Fruit fly (Drosophila melanogaster) whole organism, embryonic: ENCODE data around the gene CG46303.
A peak's percentile ranks its signal among the peaks of the same experiment; 100 is the strongest.

Source experiments
- Aef1 ChIP-seq: fragments of 200-800 bp; sonication (Bioruptor generic); IDR thresholded peaks from 3 replicates; pipeline ENCODE4 v1.3.6; 2022; ENCODE audit warnings: missing biosample characterization, missing genetic modification characterization
- CG10431 ChIP-seq: fragments of 200-800 bp; sonication (Bioruptor generic); optimal IDR thresholded peaks from 3 replicates; lab custom pipeline; 2018; ENCODE audit warnings: missing biosample characterization, mild to moderate bottlenecking, missing genetic modification characterization
- CG11093 ChIP-seq: fragments of 200-800 bp; sonication (Bioruptor generic); IDR thresholded peaks from 3 replicates; pipeline ENCODE4 v1.3.6; 2022; ENCODE audit warnings: missing biosample characterization, missing genetic modification characterization
- CG11456 ChIP-seq: fragments of 200-800 bp; sonication (Bioruptor generic); IDR thresholded peaks from 3 replicates; pipeline ENCODE4 v1.3.6; 2022; ENCODE audit warnings: missing biosample characterization, missing genetic modification characterization
- CG11696 ChIP-seq: fragments of 200-800 bp; sonication (Bioruptor generic); IDR thresholded peaks from 2 replicates; pipeline ENCODE4 v1.3.6; 2022; ENCODE audit warnings: missing biosample characterization, missing genetic modification characterization
- CG11723 ChIP-seq: fragments of 200-800 bp; sonication (Bioruptor generic); optimal IDR thresholded peaks from 2 replicates; lab custom pipeline; 2017; ENCODE audit warnings: missing biosample characterization, mild to moderate bottlenecking, missing genetic modification characterization
- CG12299 ChIP-seq: fragments of 200-800 bp; sonication (Bioruptor generic); optimal IDR thresholded peaks from 2 replicates; lab custom pipeline; 2018; ENCODE audit warnings: missing biosample characterization, mild to moderate bottlenecking, missing genetic modification characterization
- CG13424 ChIP-seq: fragments of 200-800 bp; sonication (Bioruptor generic); optimal IDR thresholded peaks from 2 replicates; lab custom pipeline; 2019; ENCODE audit warnings: missing biosample characterization, mild to moderate bottlenecking, missing genetic modification characterization, moderate library complexity
- CG14710 ChIP-seq: fragments of 200-800 bp; sonication (Bioruptor generic); optimal IDR thresholded peaks from 3 replicates; lab custom pipeline; 2019; ENCODE audit warnings: missing biosample characterization, mild to moderate bottlenecking, missing genetic modification characterization, moderate library complexity
- CG15073 ChIP-seq: fragments of 200-800 bp; sonication (Bioruptor generic); optimal IDR thresholded peaks from 2 replicates; lab custom pipeline; 2016; ENCODE audit warnings: missing biosample characterization, missing genetic modification characterization
- CG17912 ChIP-seq: fragments of 200-800 bp; sonication (Bioruptor generic); optimal IDR thresholded peaks from 2 replicates; lab custom pipeline; 2018; ENCODE audit warnings: missing biosample characterization, mild to moderate bottlenecking, missing genetic modification characterization
- CG18599 ChIP-seq: fragments of 200-800 bp; sonication (Bioruptor generic); optimal IDR thresholded peaks from 3 replicates; lab custom pipeline; 2017; ENCODE audit warnings: missing biosample characterization, missing genetic modification characterization, mild to moderate bottlenecking, moderate library complexity, missing genetic modification reagents
- CG34422 ChIP-seq: fragments of 200-800 bp; sonication (Bioruptor generic); IDR thresholded peaks from 3 replicates; pipeline ENCODE4 v1.3.6; 2022; ENCODE audit warnings: missing biosample characterization, missing genetic modification characterization
- CG43689 ChIP-seq: fragments of 200-800 bp; sonication (Bioruptor generic); IDR thresholded peaks from 2 replicates; pipeline ENCODE4 v1.3.6; 2022; ENCODE audit warnings: missing biosample characterization, missing genetic modification characterization
- CG4820 ChIP-seq: fragments of 200-800 bp; sonication (Bioruptor generic); optimal IDR thresholded peaks from 3 replicates; lab custom pipeline; 2016; ENCODE audit warnings: missing biosample characterization, missing genetic modification characterization
- CG7963 ChIP-seq: fragments of 200-800 bp; sonication (Bioruptor generic); IDR thresholded peaks from 3 replicates; pipeline ENCODE4 v1.3.6; 2022; ENCODE audit warnings: missing biosample characterization, missing genetic modification characterization; ENCODE audit not compliant: partially characterized antibody
- CG7987 ChIP-seq: fragments of 200-800 bp; sonication (Bioruptor generic); optimal IDR thresholded peaks from 2 replicates; lab custom pipeline; 2018; ENCODE audit warnings: missing biosample characterization, mild to moderate bottlenecking, missing genetic modification characterization, moderate library complexity
- D19A ChIP-seq: fragments of 200-800 bp; optimal IDR thresholded peaks from 3 replicates; lab custom pipeline; 2019; ENCODE audit warnings: missing biosample characterization, mild to moderate bottlenecking, missing genetic modification characterization, moderate library complexity
- D19B ChIP-seq: fragments of 200-800 bp; sonication (Bioruptor generic); optimal IDR thresholded peaks from 2 replicates; lab custom pipeline; 2017; ENCODE audit warnings: missing biosample characterization, mild to moderate bottlenecking, missing genetic modification characterization
- Dip3 ChIP-seq: fragments of 200-800 bp; sonication (Bioruptor generic); optimal IDR thresholded peaks from 3 replicates; lab custom pipeline; 2016; ENCODE audit warnings: missing biosample characterization, missing genetic modification characterization
- Dref ChIP-seq: fragments of 200-800 bp; sonication (Bioruptor generic); IDR thresholded peaks from 2 replicates; pipeline ENCODE4 v1.3.6; 2022; ENCODE audit warnings: missing biosample characterization, missing genetic modification characterization
- Fer3 ChIP-seq: fragments of 200-800 bp; sonication (Bioruptor generic); optimal IDR thresholded peaks from 2 replicates; lab custom pipeline; 2018; ENCODE audit warnings: missing biosample characterization, mild to moderate bottlenecking, missing genetic modification characterization, moderate library complexity
- H15 ChIP-seq: fragments of 200-800 bp; sonication (Bioruptor generic); IDR thresholded peaks from 3 replicates; pipeline ENCODE4 v1.3.6; 2022; ENCODE audit warnings: missing biosample characterization, missing genetic modification characterization
- Hey ChIP-seq: fragments of 200-800 bp; sonication (Bioruptor generic); optimal IDR thresholded peaks from 3 replicates; lab custom pipeline; 2018; ENCODE audit warnings: missing biosample characterization, mild to moderate bottlenecking, missing genetic modification characterization
- HmgZ ChIP-seq: fragments of 200-800 bp; sonication (Bioruptor generic); optimal IDR thresholded peaks from 2 replicates; lab custom pipeline; 2018; ENCODE audit warnings: missing biosample characterization, mild to moderate bottlenecking, missing genetic modification characterization
- Hr78 ChIP-seq, 2 experiments: fragments of 200-800 bp in 1 of 2; fragments of >200 bp in 1 of 2; sonication (Bioruptor generic) in 1 of 2; optimal IDR thresholded peaks; 2 replicates each; lab custom pipeline; 2017 to 2019; ENCODE audit warnings: missing biosample characterization in 2 of 2, missing genetic modification characterization in 2 of 2, mild to moderate bottlenecking in 1 of 2, moderate library complexity in 1 of 2
- Kr ChIP-seq: fragments of 200-800 bp; sonication (Bioruptor generic); optimal IDR thresholded peaks from 2 replicates; lab custom pipeline; 2017; ENCODE audit warnings: missing biosample characterization, mild to moderate bottlenecking, missing genetic modification characterization
- NC2α ChIP-seq: fragments of 200-800 bp; sonication (Bioruptor generic); optimal IDR thresholded peaks from 2 replicates; lab custom pipeline; 2016; ENCODE audit warnings: missing biosample characterization, missing genetic modification characterization
- Nf-YB ChIP-seq: fragments of 200-800 bp; sonication (Bioruptor generic); optimal IDR thresholded peaks from 3 replicates; lab custom pipeline; 2019; ENCODE audit warnings: missing biosample characterization, mild to moderate bottlenecking, missing genetic modification characterization, moderate library complexity
- Ptx1 ChIP-seq: fragments of 200-800 bp; sonication (Bioruptor generic); IDR thresholded peaks from 2 replicates; pipeline ENCODE4 v1.3.6; 2022; ENCODE audit warnings: missing biosample characterization, missing genetic modification characterization
- Rx ChIP-seq: fragments of 200-800 bp; sonication (Bioruptor generic); IDR thresholded peaks from 2 replicates; pipeline ENCODE4 v1.3.6; 2022; ENCODE audit warnings: missing biosample characterization, missing genetic modification characterization
- Side ChIP-seq: fragments of 200-800 bp; sonication (Bioruptor generic); optimal IDR thresholded peaks from 2 replicates; lab custom pipeline; 2016; ENCODE audit warnings: missing biosample characterization, missing genetic modification characterization
- Tbp ChIP-seq: fragments of >200 bp; optimal IDR thresholded peaks from 2 replicates; lab custom pipeline; 2018; ENCODE audit warnings: missing biosample characterization, missing genetic modification characterization
- Vsx1 ChIP-seq: fragments of 200-800 bp; sonication (Bioruptor generic); optimal IDR thresholded peaks from 2 replicates; lab custom pipeline; 2017; ENCODE audit warnings: missing biosample characterization, mild to moderate bottlenecking, missing genetic modification characterization, missing genetic modification reagents
- aop ChIP-seq: fragments of 200-800 bp; sonication (Bioruptor generic); IDR thresholded peaks from 2 replicates; pipeline ENCODE4 v1.3.6; 2022; ENCODE audit warnings: missing biosample characterization, missing genetic modification characterization
- caup ChIP-seq: fragments of 200-800 bp; sonication (Bioruptor generic); optimal IDR thresholded peaks from 3 replicates; lab custom pipeline; 2017; ENCODE audit warnings: missing biosample characterization, mild to moderate bottlenecking, missing genetic modification characterization, moderate library complexity; ENCODE audit not compliant: severe bottlenecking
- dan ChIP-seq: fragments of 200-800 bp; sonication (Bioruptor generic); IDR thresholded peaks from 2 replicates; pipeline ENCODE4 v1.3.6; 2022; ENCODE audit warnings: missing biosample characterization, missing genetic modification characterization
- disco-r ChIP-seq: fragments of 200-800 bp; sonication (Bioruptor generic); optimal IDR thresholded peaks from 2 replicates; lab custom pipeline; 2016; ENCODE audit warnings: missing biosample characterization, missing genetic modification characterization
- dysf ChIP-seq: fragments of 200-800 bp; sonication (Bioruptor generic); IDR thresholded peaks from 3 replicates; pipeline ENCODE4 v1.3.6; 2022; ENCODE audit warnings: missing biosample characterization, missing genetic modification characterization
- eyg ChIP-seq: fragments of 200-800 bp; sonication (Bioruptor generic); optimal IDR thresholded peaks from 3 replicates; lab custom pipeline; 2016; ENCODE audit warnings: missing biosample characterization, missing genetic modification characterization
- gcm2 ChIP-seq: fragments of 200-800 bp; sonication (Bioruptor generic); optimal IDR thresholded peaks from 2 replicates; lab custom pipeline; 2016; ENCODE audit warnings: missing biosample characterization, missing genetic modification characterization
- luna ChIP-seq: fragments of 200-800 bp; sonication (Bioruptor generic); optimal IDR thresholded peaks from 2 replicates; lab custom pipeline; 2016; ENCODE audit warnings: missing biosample characterization, missing genetic modification characterization
- pan ChIP-seq, 4 experiments: fragments of >200 bp in 3 of 4; fragments of 200-800 bp in 1 of 4; sonication (Bioruptor generic) in 1 of 4; optimal IDR thresholded peaks in 3 of 4; IDR thresholded peaks in 1 of 4; 2 replicates each; pipeline versions ENCODE4 v1.3.6 to Lab custom; 2017 to 2022; ENCODE audit warnings: missing biosample characterization in 2 of 4, missing genetic modification characterization in 2 of 4, mixed read lengths in 1 of 4
- pnt ChIP-seq: fragments of 200-800 bp; sonication (Bioruptor generic); optimal IDR thresholded peaks from 3 replicates; lab custom pipeline; 2016; ENCODE audit warnings: missing biosample characterization, missing genetic modification characterization
- sr ChIP-seq: fragments of 200-800 bp; sonication (Bioruptor generic); IDR thresholded peaks from 3 replicates; pipeline ENCODE4 v1.3.6; 2022; ENCODE audit warnings: missing biosample characterization, missing genetic modification characterization
- tap ChIP-seq: fragments of 200-800 bp; optimal IDR thresholded peaks from 3 replicates; lab custom pipeline; 2019; ENCODE audit warnings: missing biosample characterization, mild to moderate bottlenecking, missing genetic modification characterization, moderate library complexity
- twi ChIP-seq: fragments of 200-800 bp; optimal IDR thresholded peaks from 2 replicates; lab custom pipeline; 2019; ENCODE audit warnings: missing biosample characterization, mild to moderate bottlenecking, missing genetic modification characterization, moderate library complexity
- unpg ChIP-seq: fragments of 200-800 bp; sonication (Bioruptor generic); optimal IDR thresholded peaks from 3 replicates; lab custom pipeline; 2018; ENCODE audit warnings: missing biosample characterization, mild to moderate bottlenecking, missing genetic modification characterization, moderate library complexity
- wdn ChIP-seq: fragments of 200-800 bp; sonication (Bioruptor generic); IDR thresholded peaks from 2 replicates; pipeline ENCODE4 v1.3.6; 2022; ENCODE audit warnings: missing biosample characterization, missing genetic modification characterization
- wor ChIP-seq: fragments of 200-800 bp; sonication (Bioruptor generic); IDR thresholded peaks from 2 replicates; pipeline ENCODE4 v1.3.6; 2022; ENCODE audit warnings: missing biosample characterization, missing genetic modification characterization

Gene CG46303

DNA sequence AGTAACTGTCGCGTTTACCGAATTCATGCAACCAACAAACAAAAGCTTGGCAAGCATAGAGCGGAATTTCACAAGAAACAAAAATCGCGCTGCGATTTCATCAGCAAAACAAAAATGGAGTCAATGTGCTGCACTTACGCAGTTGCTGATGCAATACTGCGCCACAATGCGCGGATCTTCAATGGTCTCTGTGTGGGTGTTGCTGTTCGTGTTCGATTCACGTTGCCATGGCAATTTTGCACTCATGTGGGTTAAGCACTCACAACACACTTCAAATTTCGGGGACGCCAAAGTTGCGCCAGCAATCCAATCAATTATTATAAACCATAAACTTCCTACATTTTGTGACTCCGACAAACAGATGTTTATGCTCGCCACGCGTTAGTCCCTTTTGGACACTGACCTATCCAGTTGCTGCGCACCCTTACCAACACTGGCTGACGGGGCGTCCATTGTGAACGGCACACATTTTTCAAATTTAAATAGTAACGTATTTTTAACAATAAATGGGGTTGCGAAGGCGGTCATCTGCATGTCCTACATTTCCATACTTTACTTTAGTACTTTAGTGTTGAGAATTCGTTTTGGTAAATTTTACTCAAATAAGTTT lies 40.4 kb downstream of the CG46303 start, which contains the start of gene CG2017 (continued):
- peak; percentile 55 for TF ChIP-seq caup (GFP tag; lab: Kevin White, UChicago)
- peak; percentile 43 for TF ChIP-seq luna (GFP tag; lab: Kevin White, UChicago)
- TF ChIP-seq CG10431 (GFP tag; lab: Kevin White, UChicago), result no peak
- no peak for TF ChIP-seq CG7963 (GFP tag; lab: Robert Waterston, UW)
- TF ChIP-seq D19B, result no peak
- no peak for TF ChIP-seq wor (GFP tag; lab: Robert Waterston, UW)
- no peak for TF ChIP-seq CG13424 (tag; lab: Kevin White, UChicago)
- TF ChIP-seq dysf (GFP tag; lab: Robert Waterston, UW), result peak; percentile 29; the same call in 1 of the 3 replicates
- no peak for TF ChIP-seq D19A
- TF ChIP-seq eyg (GFP tag; lab: Kevin White, UChicago), result peak; percentile 2
- no peak for TF ChIP-seq unpg
- no peak for TF ChIP-seq CG43689 (GFP tag; lab: Robert Waterston, UW)
- no peak for TF ChIP-seq Aef1 (GFP tag; lab: Robert Waterston, UW)
- TF ChIP-seq CG11456, result peak; percentile 70; the same call in 2 of the 3 replicates
- no peak for TF ChIP-seq CG12299
- TF ChIP-seq Rx (GFP tag; lab: Robert Waterston, UW), result peak; percentile 5; the same call in 1 of the 2 replicates
- TF ChIP-seq twi, result peak; percentile 75
- TF ChIP-seq CG11696 (GFP tag; lab: Robert Waterston, UW), result no peak
- TF ChIP-seq CG18599 (GFP tag; lab: Kevin White, UChicago), result peak; percentile 52
- no peak for TF ChIP-seq gcm2 (GFP tag; lab: Kevin White, UChicago)
- no peak for TF ChIP-seq CG11093
- TF ChIP-seq Vsx1, result no peak
- TF ChIP-seq wdn (GFP tag; lab: Robert Waterston, UW), result no peak
- TF ChIP-seq CG17912 (GFP tag; lab: Kevin White, UChicago), result peak; percentile 57
- peak; percentile 46 for TF ChIP-seq Dref (GFP tag; lab: Robert Waterston, UW)
- TF ChIP-seq CG14710, result peak; percentile 67
- TF ChIP-seq CG7987, result peak; percentile 51
- no peak for TF ChIP-seq Kr
- no peak for TF ChIP-seq Nf-YB (GFP tag; lab: Kevin White, UChicago)
- no peak for TF ChIP-seq pnt (GFP tag; lab: Kevin White, UChicago)
- peak; percentile 35 for TF ChIP-seq NC2α (GFP tag; lab: Kevin White, UChicago)
- TF ChIP-seq Ptx1, result 0 out of 2 replicates have a peak, but pooled peaks have one; percentile 18
- no peak for TF ChIP-seq CG4820 (GFP tag; lab: Kevin White, UChicago)
- TF ChIP-seq Dip3 (GFP tag; lab: Kevin White, UChicago), result peak; percentile 52
- TF ChIP-seq disco-r (GFP tag; lab: Kevin White, UChicago), result peak; percentile 18
- TF ChIP-seq tap (tag; lab: Kevin White, UChicago), result no peak
- TF ChIP-seq Tbp (GFP tag; lab: Kevin White, UChicago), result no peak
- no peak for TF ChIP-seq aop
- no peak for TF ChIP-seq Hey (tag; lab: Kevin White, UChicago)
- TF ChIP-seq Side (GFP tag; lab: Kevin White, UChicago), result peak; percentile 43
- no peak for TF ChIP-seq pan (optimal IDR thresholded peaks at IDR 0.05; lab: Kevin White, UChicago)
- no peak for TF ChIP-seq pan (GFP tag; optimal IDR thresholded peaks at IDR 0.05 in 1 of 2, IDR thresholded peaks at IDR 0.05 in 1 of 2)
- no peak for TF ChIP-seq CG15073 (GFP tag; lab: Kevin White, UChicago)
- no peak for TF ChIP-seq Hr78 (GFP tag; optimal IDR thresholded peaks at IDR 0.05; lab: Kevin White, UChicago)
- TF ChIP-seq dan (GFP tag; lab: Robert Waterston, UW), result no peak
- peak; percentile 35; the same call in 1 of the 3 replicates for TF ChIP-seq H15 (GFP tag; lab: Robert Waterston, UW)
- peak; percentile 75 for TF ChIP-seq HmgZ (tag; lab: Kevin White, UChicago)
- TF ChIP-seq CG34422, result peak; percentile 75
- TF ChIP-seq CG11723 (GFP tag; lab: Kevin White, UChicago), result no peak
- TF ChIP-seq sr, result 0 out of 3 replicates have a peak, but pooled peaks have one; percentile 7
- no peak for TF ChIP-seq Fer3 (tag; lab: Kevin White, UChicago)
